Worm (Caenorhabditis elegans): ENCODE data around the gene F10D7.11.

DNA sequence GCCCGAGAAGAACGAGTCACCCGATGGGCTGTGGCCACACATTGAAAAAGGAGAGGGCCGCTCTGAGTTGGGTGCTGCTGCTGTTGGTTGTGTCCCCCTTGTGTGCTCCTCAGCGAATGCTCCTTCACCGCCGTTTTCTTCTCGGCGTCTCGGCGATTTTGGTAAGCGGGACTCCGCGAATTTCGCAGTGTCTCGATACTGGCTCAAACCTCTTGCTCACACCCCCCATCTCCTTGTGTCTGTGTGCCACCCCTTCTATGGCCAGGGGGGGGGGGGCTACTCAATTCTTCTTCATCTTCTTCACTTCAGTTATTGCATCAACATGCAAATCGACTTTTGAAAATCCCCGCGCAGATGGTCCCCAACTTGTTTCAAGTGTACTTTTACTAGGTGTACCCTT lies 47.7 kb upstream of the F10D7.11 start:
- TF ChIP-seq nhr-237 (tag; optimal IDR thresholded peaks at IDR 0.05) (no peak), lin-39 (tag; optimal IDR thresholded peaks at IDR 0.05) (peak; percentile 81), lin-15B (tag; optimal IDR thresholded peaks at IDR 0.05) (no peak), skn-1 (tag; optimal IDR thresholded peaks at IDR 0.05) (no peak), mdl-1 (tag; optimal IDR thresholded peaks at IDR 0.05) (no peak)
